Fruit fly (Drosophila melanogaster) whole organism, embryonic: Measurements from ENCODE around the gene eIF4G2.

Source experiments
- Atf-2 ChIP-seq: fragments of 200-800 bp; sonication (Bioruptor generic); optimal IDR thresholded peaks from 2 replicates; lab custom pipeline; 2016; ENCODE audit warnings: missing biosample characterization, missing genetic modification characterization
- Atf6 ChIP-seq: fragments of 200-800 bp; sonication (Bioruptor generic); IDR thresholded peaks from 2 replicates; pipeline ENCODE4 v1.3.6; 2022; ENCODE audit warnings: missing biosample characterization, missing genetic modification characterization
- CG10654 ChIP-seq: fragments of 200-800 bp; sonication (Bioruptor generic); optimal IDR thresholded peaks from 2 replicates; lab custom pipeline; 2016; ENCODE audit warnings: missing biosample characterization, missing genetic modification characterization
- CG10979 ChIP-seq: fragments of 200-800 bp; sonication (Bioruptor generic); optimal IDR thresholded peaks from 2 replicates; lab custom pipeline; 2018; ENCODE audit warnings: missing biosample characterization, mild to moderate bottlenecking, missing genetic modification characterization, moderate library complexity
- CG12219 ChIP-seq: fragments of 200-800 bp; sonication (Bioruptor generic); optimal IDR thresholded peaks from 3 replicates; lab custom pipeline; 2018; ENCODE audit warnings: missing biosample characterization, mild to moderate bottlenecking, missing genetic modification characterization
- CG12236 ChIP-seq: fragments of 200-800 bp; sonication (Bioruptor generic); optimal IDR thresholded peaks from 2 replicates; lab custom pipeline; 2016; ENCODE audit warnings: missing biosample characterization, missing genetic modification characterization
- CG1233 ChIP-seq: fragments of 200-800 bp; sonication (Bioruptor generic); optimal IDR thresholded peaks from 4 replicates; lab custom pipeline; 2018; ENCODE audit warnings: missing biosample characterization, mild to moderate bottlenecking, missing genetic modification characterization
- CG12391 ChIP-seq: fragments of 200-800 bp; sonication (Bioruptor generic); optimal IDR thresholded peaks from 3 replicates; lab custom pipeline; 2018; ENCODE audit warnings: missing biosample characterization, mild to moderate bottlenecking, missing genetic modification characterization, moderate library complexity
- CG13424 ChIP-seq: fragments of 200-800 bp; sonication (Bioruptor generic); optimal IDR thresholded peaks from 2 replicates; lab custom pipeline; 2019; ENCODE audit warnings: missing biosample characterization, mild to moderate bottlenecking, missing genetic modification characterization, moderate library complexity
- CG14441 ChIP-seq: fragments of 200-800 bp; sonication (Bioruptor generic); IDR thresholded peaks from 2 replicates; pipeline ENCODE4 v1.3.6; 2022; ENCODE audit warnings: missing biosample characterization, missing genetic modification characterization
- CG17186 ChIP-seq: fragments of 200-800 bp; sonication (Bioruptor generic); optimal IDR thresholded peaks from 3 replicates; lab custom pipeline; 2017; ENCODE audit warnings: missing biosample characterization, missing genetic modification reagents, missing genetic modification characterization
- CG17359 ChIP-seq: fragments of 200-800 bp; sonication (Bioruptor generic); optimal IDR thresholded peaks from 3 replicates; lab custom pipeline; 2018; ENCODE audit warnings: missing biosample characterization, mild to moderate bottlenecking, missing genetic modification characterization, moderate library complexity
- CG31224 ChIP-seq: fragments of 200-800 bp; sonication (Bioruptor generic); IDR thresholded peaks from 2 replicates; pipeline ENCODE4 v1.3.6; 2022; ENCODE audit warnings: missing biosample characterization, missing genetic modification characterization
- CG32772 ChIP-seq: fragments of 200-800 bp; sonication (Bioruptor generic); IDR thresholded peaks from 2 replicates; pipeline ENCODE4 v1.3.6; 2022; ENCODE audit warnings: missing biosample characterization, missing genetic modification characterization
- CG3281 ChIP-seq: fragments of 200-800 bp; sonication (Bioruptor generic); optimal IDR thresholded peaks from 3 replicates; lab custom pipeline; 2017; ENCODE audit warnings: missing biosample characterization, mild to moderate bottlenecking, missing genetic modification characterization
- CG4424 ChIP-seq: fragments of 200-800 bp; sonication (Bioruptor generic); optimal IDR thresholded peaks from 3 replicates; lab custom pipeline; 2016; ENCODE audit warnings: missing biosample characterization, missing genetic modification characterization
- CG6791 ChIP-seq: fragments of 200-800 bp; sonication (Bioruptor generic); IDR thresholded peaks from 3 replicates; pipeline ENCODE4 v1.3.6; 2022; ENCODE audit warnings: missing biosample characterization, missing genetic modification characterization; ENCODE audit not compliant: partially characterized antibody
- CG7556 ChIP-seq: fragments of 200-800 bp; sonication (Bioruptor generic); optimal IDR thresholded peaks from 2 replicates; lab custom pipeline; 2017; ENCODE audit warnings: missing biosample characterization, mild to moderate bottlenecking, missing genetic modification characterization
- CG8359 ChIP-seq: fragments of 200-800 bp; sonication (Bioruptor generic); optimal IDR thresholded peaks from 2 replicates; lab custom pipeline; 2017; ENCODE audit warnings: missing biosample characterization, mild to moderate bottlenecking, missing genetic modification characterization, borderline replicate concordance
- Doc2 ChIP-seq: fragments of 200-800 bp; sonication (Bioruptor generic); IDR thresholded peaks from 2 replicates; pipeline ENCODE4 v1.3.6; 2022; ENCODE audit warnings: missing biosample characterization, missing genetic modification characterization
- Fer3 ChIP-seq: fragments of 200-800 bp; sonication (Bioruptor generic); optimal IDR thresholded peaks from 2 replicates; lab custom pipeline; 2018; ENCODE audit warnings: missing biosample characterization, mild to moderate bottlenecking, missing genetic modification characterization, moderate library complexity
- HLHmδ ChIP-seq: fragments of 200-800 bp; sonication (Bioruptor generic); optimal IDR thresholded peaks from 2 replicates; lab custom pipeline; 2018; ENCODE audit warnings: missing biosample characterization, mild to moderate bottlenecking, missing genetic modification characterization, moderate library complexity
- Hmr ChIP-seq: fragments of 200-800 bp; sonication (Bioruptor generic); optimal IDR thresholded peaks from 3 replicates; lab custom pipeline; 2017; ENCODE audit warnings: mild to moderate bottlenecking, missing biosample characterization, missing genetic modification reagents, missing genetic modification characterization
- Hr78 ChIP-seq, 2 experiments: fragments of 200-800 bp in 1 of 2; fragments of >200 bp in 1 of 2; sonication (Bioruptor generic) in 1 of 2; optimal IDR thresholded peaks; 2 replicates each; lab custom pipeline; 2017 to 2019; ENCODE audit warnings: missing biosample characterization in 2 of 2, missing genetic modification characterization in 2 of 2, mild to moderate bottlenecking in 1 of 2, moderate library complexity in 1 of 2
- Kr ChIP-seq: fragments of 200-800 bp; sonication (Bioruptor generic); optimal IDR thresholded peaks from 2 replicates; lab custom pipeline; 2017; ENCODE audit warnings: missing biosample characterization, mild to moderate bottlenecking, missing genetic modification characterization
- Lim3 ChIP-seq: fragments of 200-800 bp; sonication (Bioruptor generic); IDR thresholded peaks from 2 replicates; pipeline ENCODE4 v1.3.6; 2022; ENCODE audit warnings: missing biosample characterization, missing genetic modification characterization
- MBD-R2 ChIP-seq: fragments of 200-800 bp; sonication (Bioruptor generic); IDR thresholded peaks from 2 replicates; pipeline ENCODE4 v1.3.6; 2022; ENCODE audit warnings: missing biosample characterization, missing genetic modification characterization
- Myb ChIP-seq: fragments of 200-800 bp; sonication (Bioruptor generic); optimal IDR thresholded peaks from 2 replicates; lab custom pipeline; 2016; ENCODE audit warnings: missing biosample characterization, missing genetic modification characterization
- Opbp ChIP-seq: fragments of 200-800 bp; sonication (Bioruptor generic); IDR thresholded peaks from 3 replicates; pipeline ENCODE4 v1.3.6; 2022; ENCODE audit warnings: missing biosample characterization, missing genetic modification characterization; ENCODE audit not compliant: partially characterized antibody
- Pdp1 ChIP-seq, 2 experiments: fragments of 200-800 bp; sonication (Bioruptor generic); optimal IDR thresholded peaks; 3 replicates each; lab custom pipeline; 2016; ENCODE audit warnings: missing biosample characterization in 2 of 2, missing genetic modification characterization in 2 of 2, mild to moderate bottlenecking in 1 of 2, moderate library complexity in 1 of 2
- Sin3A ChIP-seq: fragments of >200 bp; optimal IDR thresholded peaks from 2 replicates; lab custom pipeline; 2018
- Ssrp ChIP-seq: fragments of 200-800 bp; sonication (Bioruptor generic); optimal IDR thresholded peaks from 2 replicates; lab custom pipeline; 2018; ENCODE audit warnings: missing biosample characterization, mild to moderate bottlenecking, missing genetic modification characterization, moderate library complexity
- Usf ChIP-seq: fragments of 200-800 bp; sonication (Bioruptor generic); optimal IDR thresholded peaks from 2 replicates; lab custom pipeline; 2017; ENCODE audit warnings: missing genotype, missing biosample characterization, missing genetic modification characterization
- ato ChIP-seq: fragments of 200-800 bp; sonication (Bioruptor generic); IDR thresholded peaks from 2 replicates; pipeline ENCODE4 v1.3.6; 2022; ENCODE audit warnings: missing biosample characterization, missing genetic modification characterization; ENCODE audit not compliant: partially characterized antibody
- bbx ChIP-seq: fragments of 200-800 bp; sonication (Bioruptor generic); IDR thresholded peaks from 2 replicates; pipeline ENCODE4 v1.3.6; 2022; ENCODE audit warnings: missing biosample characterization, missing genetic modification characterization; ENCODE audit not compliant: partially characterized antibody
- disco-r ChIP-seq: fragments of 200-800 bp; sonication (Bioruptor generic); optimal IDR thresholded peaks from 2 replicates; lab custom pipeline; 2016; ENCODE audit warnings: missing biosample characterization, missing genetic modification characterization
- ewg ChIP-seq: fragments of 200-800 bp; sonication (Bioruptor generic); optimal IDR thresholded peaks from 3 replicates; lab custom pipeline; 2017; ENCODE audit warnings: mild to moderate bottlenecking, missing biosample characterization, missing genetic modification reagents, missing genetic modification characterization
- eyg ChIP-seq: fragments of 200-800 bp; sonication (Bioruptor generic); optimal IDR thresholded peaks from 3 replicates; lab custom pipeline; 2016; ENCODE audit warnings: missing biosample characterization, missing genetic modification characterization
- gt ChIP-seq: fragments of 200-800 bp; sonication (Bioruptor generic); IDR thresholded peaks from 2 replicates; pipeline ENCODE4 v1.3.6; 2022; ENCODE audit warnings: missing biosample characterization, missing genetic modification characterization
- h ChIP-seq: fragments of >200 bp; optimal IDR thresholded peaks from 2 replicates; lab custom pipeline; 2017
- insv ChIP-seq, 2 experiments: fragments of 200-800 bp; sonication (Bioruptor generic); optimal IDR thresholded peaks; 3 replicates each; lab custom pipeline; 2016 to 2018; ENCODE audit warnings: missing biosample characterization in 2 of 2, missing genetic modification characterization in 2 of 2
- jumu ChIP-seq: fragments of 200-800 bp; sonication (Bioruptor generic); optimal IDR thresholded peaks from 3 replicates; lab custom pipeline; 2016; ENCODE audit warnings: missing biosample characterization, missing genetic modification characterization
- p53 ChIP-seq: fragments of 200-800 bp; sonication (Bioruptor generic); optimal IDR thresholded peaks from 2 replicates; lab custom pipeline; 2016; ENCODE audit warnings: missing biosample characterization, missing genetic modification characterization
- phol ChIP-seq: fragments of 200-800 bp; sonication (Bioruptor generic); optimal IDR thresholded peaks from 3 replicates; lab custom pipeline; 2018; ENCODE audit warnings: missing biosample characterization, mild to moderate bottlenecking, missing genetic modification characterization, moderate library complexity
- row ChIP-seq: fragments of 200-800 bp; sonication (Bioruptor generic); IDR thresholded peaks from 3 replicates; pipeline ENCODE4 v1.3.6; 2022; ENCODE audit warnings: missing biosample characterization, missing genetic modification characterization
- toy ChIP-seq: fragments of 200-800 bp; sonication (Bioruptor generic); IDR thresholded peaks from 2 replicates; pipeline ENCODE4 v1.3.6; 2022; ENCODE audit warnings: missing biosample characterization, missing genetic modification characterization
- twi ChIP-seq: fragments of 200-800 bp; optimal IDR thresholded peaks from 2 replicates; lab custom pipeline; 2019; ENCODE audit warnings: missing biosample characterization, mild to moderate bottlenecking, missing genetic modification characterization, moderate library complexity
- zfh1 ChIP-seq: fragments of 200-800 bp; sonication (Bioruptor generic); IDR thresholded peaks from 3 replicates; pipeline ENCODE4 v1.3.6; 2022; ENCODE audit warnings: missing biosample characterization, missing genetic modification characterization

eIF4G2 gene

DNA sequence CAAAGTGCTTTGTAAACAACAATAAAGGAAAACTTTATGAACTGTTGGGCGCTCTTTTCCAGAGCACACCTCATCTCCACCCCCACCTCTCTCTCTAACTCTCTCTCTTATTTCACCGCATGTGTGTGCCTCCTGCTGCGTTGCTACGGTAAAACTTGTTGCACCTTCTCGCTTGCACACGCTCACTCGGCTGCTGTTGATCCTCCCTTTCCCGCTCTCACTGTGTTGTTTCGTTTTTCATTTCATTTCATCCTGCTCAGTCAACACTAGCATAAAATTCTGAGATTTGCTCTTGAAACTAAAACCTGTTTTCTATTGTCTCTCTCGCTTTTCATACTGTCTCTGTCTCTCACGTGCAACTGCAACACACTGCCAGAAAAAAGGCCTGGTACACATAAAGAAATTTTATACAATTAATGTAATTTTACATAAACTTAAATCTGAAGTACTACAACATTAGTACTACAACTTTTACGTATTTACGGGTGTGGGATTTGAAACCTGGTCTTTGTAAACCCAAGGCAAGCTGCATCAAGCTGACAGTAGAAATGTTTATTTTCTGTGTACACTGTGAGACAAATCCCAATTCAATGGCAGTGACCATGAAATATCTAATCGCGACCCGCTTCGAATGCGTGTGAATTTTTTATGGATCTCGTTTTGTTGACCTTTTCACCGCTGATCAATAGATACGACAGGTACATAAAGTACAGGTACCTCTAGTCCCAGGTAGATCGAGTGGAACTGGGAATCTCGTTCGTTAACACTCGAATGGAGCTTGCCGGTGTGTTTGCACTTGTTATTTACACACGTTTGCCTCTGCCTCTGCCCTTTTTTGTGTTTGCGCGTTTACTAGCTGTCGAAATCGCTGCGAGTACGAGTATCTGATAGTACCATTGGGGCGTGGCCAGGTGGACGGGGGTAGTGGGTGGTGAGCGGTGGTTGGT lies 36.3 kb downstream of the eIF4G2 start (continued):
- peak; percentile 89 for TF ChIP-seq row
- TF ChIP-seq phol = peak; percentile 95
- no peak; the same call in 2 of the 3 replicates for TF ChIP-seq CG6791 (GFP tag; lab: Robert Waterston, UW)
- TF ChIP-seq CG1233 (GFP tag; lab: Kevin White, UChicago) = peak; percentile 85
- no peak for TF ChIP-seq ato (GFP tag; lab: Robert Waterston, UW)
- peak; percentile 94 for TF ChIP-seq Ssrp (tag; lab: Kevin White, UChicago)
- peak; percentile 85 for TF ChIP-seq ewg
- peak; percentile 1 to 42 for TF ChIP-seq insv (GFP tag; optimal IDR thresholded peaks at IDR 0.05; lab: Kevin White, UChicago)
- peak; percentile 29 for TF ChIP-seq p53 (GFP tag; lab: Kevin White, UChicago)
- TF ChIP-seq CG3281 = peak; percentile 62
- TF ChIP-seq Lim3 (GFP tag; lab: Robert Waterston, UW) = no peak
- peak; percentile 32; the same call in 1 of the 2 replicates for TF ChIP-seq MBD-R2 (GFP tag; lab: Robert Waterston, UW)
- peak; percentile 8 for TF ChIP-seq CG31224 (GFP tag; lab: Robert Waterston, UW)
- TF ChIP-seq Doc2 (GFP tag; lab: Robert Waterston, UW) = no peak
- peak; percentile 73 for TF ChIP-seq CG14441
- peak; percentile 76 to 82 for TF ChIP-seq Pdp1 (GFP tag; optimal IDR thresholded peaks at IDR 0.05; lab: Kevin White, UChicago)
- peak; percentile 82 for TF ChIP-seq gt (GFP tag; lab: Robert Waterston, UW)
- TF ChIP-seq CG7556 (GFP tag; lab: Kevin White, UChicago) = peak; percentile 87
- TF ChIP-seq Fer3 = peak; percentile 53
- TF ChIP-seq Kr = peak; percentile 86
- peak; percentile 84 for TF ChIP-seq Usf
- TF ChIP-seq Myb (GFP tag; lab: Kevin White, UChicago) = peak; percentile 42
- no peak for TF ChIP-seq Opbp (GFP tag; lab: Robert Waterston, UW)
- TF ChIP-seq Hmr (GFP tag; lab: Kevin White, UChicago) = peak; percentile 71
- TF ChIP-seq zfh1 (GFP tag; lab: Robert Waterston, UW) = peak; percentile 95
- TF ChIP-seq h (lab: Kevin White, UChicago) = no peak
- TF ChIP-seq CG10979 = peak; percentile 97
- TF ChIP-seq Sin3A = no peak
- TF ChIP-seq twi = peak; percentile 90
- TF ChIP-seq bbx (GFP tag; lab: Robert Waterston, UW) = no peak
- no peak for TF ChIP-seq toy (GFP tag; lab: Robert Waterston, UW)
- TF ChIP-seq CG10654 (GFP tag; lab: Kevin White, UChicago) = peak; percentile 76
- peak; percentile 82 for TF ChIP-seq Atf-2 (GFP tag; lab: Kevin White, UChicago)
- peak; percentile 55 for TF ChIP-seq disco-r
- TF ChIP-seq CG17359 = peak; percentile 91
- peak; percentile 55 for TF ChIP-seq eyg (GFP tag; lab: Kevin White, UChicago)
- peak; percentile 95 for TF ChIP-seq HLHmδ (GFP tag; lab: Kevin White, UChicago)
- peak; percentile 92 for TF ChIP-seq CG4424
- TF ChIP-seq CG32772 (GFP tag; lab: Robert Waterston, UW) = peak; percentile 86
- peak; percentile 82 for TF ChIP-seq CG13424 (tag; lab: Kevin White, UChicago)
- peak; percentile 78 for TF ChIP-seq jumu (GFP tag; lab: Kevin White, UChicago)
- peak; percentile 71 for TF ChIP-seq Atf6 (GFP tag; lab: Robert Waterston, UW)
- peak in 1 of 2 experiments; percentile 97 for TF ChIP-seq Hr78 (GFP tag; optimal IDR thresholded peaks at IDR 0.05; lab: Kevin White, UChicago)
- TF ChIP-seq CG8359 = peak; percentile 81
- TF ChIP-seq CG12219 (GFP tag; lab: Kevin White, UChicago) = peak; percentile 82
- peak; percentile 32 for TF ChIP-seq CG17186 (GFP tag; lab: Kevin White, UChicago)
- peak; percentile 77 for TF ChIP-seq CG12236 (GFP tag; lab: Kevin White, UChicago)
- TF ChIP-seq CG12391 (tag; lab: Kevin White, UChicago) = peak; percentile 94
